Worm (Caenorhabditis elegans) whole organism, late embryonic: ENCODE measurements around the gene gei-6.

Source experiments
- C08G9.2 ChIP-seq: sonication (generic microtip); optimal IDR thresholded peaks from 2 replicates; lab custom pipeline; 2016; ENCODE audit warnings: mild to moderate bottlenecking, missing genetic modification characterization, moderate library complexity, missing compliant biosample characterization
- C38D4.7 ChIP-seq: fragments of 200-800 bp; sonication (Bioruptor generic); optimal IDR thresholded peaks from 2 replicates; lab custom pipeline; 2018; ENCODE audit warnings: mild to moderate bottlenecking, missing genetic modification characterization, moderate library complexity, missing compliant biosample characterization
- F13H6.1 ChIP-seq: sonication (generic microtip); optimal IDR thresholded peaks from 2 replicates; lab custom pipeline; 2016; ENCODE audit warnings: missing genetic modification characterization, missing compliant biosample characterization
- K09A11.1 ChIP-seq: sonication (generic microtip); optimal IDR thresholded peaks from 2 replicates; lab custom pipeline; 2017; ENCODE audit warnings: antibody characterized with exemption, mild to moderate bottlenecking, missing genetic modification characterization, missing compliant biosample characterization; ENCODE audit not compliant: insufficient read depth
- Y22D7AL.16 ChIP-seq: sonication (generic microtip); optimal IDR thresholded peaks from 2 replicates; lab custom pipeline; 2016; ENCODE audit warnings: missing genetic modification characterization, missing compliant biosample characterization
- ceh-14 ChIP-seq: sonication (generic microtip); optimal IDR thresholded peaks from 2 replicates; lab custom pipeline; 2016; ENCODE audit warnings: missing genotype, missing genetic modification characterization, missing compliant biosample characterization
- ceh-19 ChIP-seq: fragments of 200-800 bp; sonication (Bioruptor generic); optimal IDR thresholded peaks from 2 replicates; lab custom pipeline; 2018; ENCODE audit warnings: mild to moderate bottlenecking, missing genetic modification characterization, missing compliant biosample characterization
- ceh-2 ChIP-seq: sonication (generic microtip); optimal IDR thresholded peaks from 2 replicates; lab custom pipeline; 2016; ENCODE audit warnings: missing genotype, missing genetic modification characterization, missing compliant biosample characterization
- ceh-22 ChIP-seq: sonication (generic microtip); optimal IDR thresholded peaks from 2 replicates; lab custom pipeline; 2017; ENCODE audit warnings: missing biosample characterization, missing genetic modification characterization
- ceh-24 ChIP-seq: sonication (generic microtip); optimal IDR thresholded peaks from 2 replicates; lab custom pipeline; 2016; ENCODE audit warnings: mild to moderate bottlenecking, missing genetic modification characterization, missing compliant biosample characterization
- ceh-30 ChIP-seq: fragments of 150-350 bp; optimal IDR thresholded peaks from 2 replicates; lab custom pipeline; 2014; ENCODE audit warnings: missing biosample characterization, missing genetic modification characterization
- ceh-31 ChIP-seq: sonication (generic microtip); optimal IDR thresholded peaks from 2 replicates; lab custom pipeline; 2016; ENCODE audit warnings: missing genetic modification characterization, missing compliant biosample characterization
- ceh-34 ChIP-seq: sonication (generic microtip); optimal IDR thresholded peaks from 2 replicates; lab custom pipeline; 2016; ENCODE audit warnings: mild to moderate bottlenecking, missing genetic modification characterization, missing compliant biosample characterization
- ceh-45 ChIP-seq: fragments of 200-800 bp; sonication (Bioruptor generic); IDR thresholded peaks from 2 replicates; pipeline ENCODE4 v1.3.6; 2022; ENCODE audit warnings: missing genetic modification reagents, missing genetic modification characterization, missing compliant biosample characterization
- ceh-48 ChIP-seq: sonication (generic microtip); optimal IDR thresholded peaks from 2 replicates; lab custom pipeline; 2016; ENCODE audit warnings: missing genetic modification characterization, inconsistent platforms, missing compliant biosample characterization
- ceh-6 ChIP-seq: fragments of 200-800 bp; sonication (Bioruptor generic); optimal IDR thresholded peaks from 2 replicates; lab custom pipeline; 2018; ENCODE audit warnings: mild to moderate bottlenecking, missing genetic modification characterization, missing compliant biosample characterization
- ceh-9 ChIP-seq: sonication (generic microtip); optimal IDR thresholded peaks from 2 replicates; lab custom pipeline; 2016; ENCODE audit warnings: mild to moderate bottlenecking, missing genetic modification characterization, inconsistent platforms, missing compliant biosample characterization
- che-1 ChIP-seq: sonication (generic microtip); optimal IDR thresholded peaks from 2 replicates; lab custom pipeline; 2016; ENCODE audit warnings: mild to moderate bottlenecking, missing genetic modification characterization, missing compliant biosample characterization
- dve-1 ChIP-seq: sonication (generic microtip); optimal IDR thresholded peaks from 2 replicates; lab custom pipeline; 2017; ENCODE audit warnings: antibody characterized with exemption, mild to moderate bottlenecking, missing genetic modification characterization, missing compliant biosample characterization
- elt-4 ChIP-seq: sonication (generic microtip); optimal IDR thresholded peaks from 2 replicates; lab custom pipeline; 2016; ENCODE audit warnings: missing genetic modification characterization, missing compliant biosample characterization
- ets-4 ChIP-seq: sonication (generic microtip); optimal IDR thresholded peaks from 2 replicates; lab custom pipeline; 2016; ENCODE audit warnings: missing genetic modification characterization, missing compliant biosample characterization
- eyg-1 ChIP-seq: sonication (generic microtip); optimal IDR thresholded peaks from 2 replicates; lab custom pipeline; 2016; ENCODE audit warnings: missing genotype, missing genetic modification characterization, missing compliant biosample characterization
- fax-1 ChIP-seq: sonication (generic microtip); optimal IDR thresholded peaks from 2 replicates; lab custom pipeline; 2016; ENCODE audit warnings: missing genotype, missing genetic modification characterization, missing compliant biosample characterization
- hlh-13 ChIP-seq: fragments of 200-800 bp; sonication (Bioruptor generic); optimal IDR thresholded peaks from 2 replicates; lab custom pipeline; 2018; ENCODE audit warnings: mild to moderate bottlenecking, missing genetic modification characterization, missing compliant biosample characterization
- hlh-15 ChIP-seq: sonication (generic microtip); optimal IDR thresholded peaks from 2 replicates; lab custom pipeline; 2016; ENCODE audit warnings: missing genetic modification characterization, missing compliant biosample characterization
- hlh-6 ChIP-seq: sonication (generic microtip); optimal IDR thresholded peaks from 2 replicates; lab custom pipeline; 2016; ENCODE audit warnings: missing genotype, missing genetic modification characterization, missing compliant biosample characterization
- lim-6 ChIP-seq: sonication (generic microtip); optimal IDR thresholded peaks from 2 replicates; lab custom pipeline; 2016; ENCODE audit warnings: missing genetic modification characterization, missing compliant biosample characterization
- lin-11 ChIP-seq: fragments of 200-800 bp; sonication (Bioruptor generic); optimal IDR thresholded peaks from 2 replicates; lab custom pipeline; 2018; ENCODE audit warnings: mild to moderate bottlenecking, missing genetic modification characterization, missing compliant biosample characterization
- madf-2 ChIP-seq: sonication (generic microtip); optimal IDR thresholded peaks from 2 replicates; lab custom pipeline; 2017; ENCODE audit warnings: missing genetic modification characterization, missing compliant biosample characterization
- mec-3 ChIP-seq: sonication (generic microtip); optimal IDR thresholded peaks from 2 replicates; lab custom pipeline; 2016; ENCODE audit warnings: borderline replicate concordance, missing genetic modification characterization, missing compliant biosample characterization
- nfya-1 ChIP-seq: sonication (generic microtip); optimal IDR thresholded peaks from 2 replicates; lab custom pipeline; 2017; ENCODE audit warnings: missing genetic modification characterization, mild to moderate bottlenecking, missing compliant biosample characterization, antibody characterized with exemption, moderate library complexity
- nhr-11 ChIP-seq: fragments of 150-350 bp; optimal IDR thresholded peaks from 2 replicates; lab custom pipeline; 2014; ENCODE audit warnings: missing biosample characterization, missing genetic modification characterization
- nhr-232 ChIP-seq: sonication (generic microtip); optimal IDR thresholded peaks from 2 replicates; lab custom pipeline; 2016; ENCODE audit warnings: missing genetic modification characterization, missing compliant biosample characterization
- npax-4 ChIP-seq: sonication (generic microtip); optimal IDR thresholded peaks from 2 replicates; lab custom pipeline; 2016; ENCODE audit warnings: missing genetic modification characterization, missing compliant biosample characterization
- odd-2 ChIP-seq: sonication (generic microtip); optimal IDR thresholded peaks from 2 replicates; lab custom pipeline; 2017; ENCODE audit warnings: antibody characterized with exemption, mild to moderate bottlenecking, missing genetic modification characterization, missing compliant biosample characterization
- pag-3 ChIP-seq: sonication (generic microtip); optimal IDR thresholded peaks from 2 replicates; lab custom pipeline; 2016; ENCODE audit warnings: missing compliant biosample characterization, missing genetic modification characterization, borderline replicate concordance
- pat-9 ChIP-seq: fragments of 200-800 bp; sonication (Bioruptor generic); optimal IDR thresholded peaks from 2 replicates; lab custom pipeline; 2018; ENCODE audit warnings: mild to moderate bottlenecking, missing genetic modification characterization, moderate library complexity, missing compliant biosample characterization
- pax-1 ChIP-seq: fragments of 150-350 bp; optimal IDR thresholded peaks from 2 replicates; lab custom pipeline; 2014; ENCODE audit warnings: missing biosample characterization, missing genetic modification characterization
- pha-2 ChIP-seq: sonication (generic microtip); optimal IDR thresholded peaks from 2 replicates; lab custom pipeline; 2017; ENCODE audit warnings: mild to moderate bottlenecking, missing genetic modification characterization, missing compliant biosample characterization
- pha-4 ChIP-seq: fragments of 150-350 bp; optimal IDR thresholded peaks from 2 replicates; lab custom pipeline; 2018; ENCODE audit warnings: missing biosample characterization, missing genetic modification reagents, missing genetic modification characterization
- pqm-1 ChIP-seq: sonication (generic microtip); optimal IDR thresholded peaks from 2 replicates; lab custom pipeline; 2016; ENCODE audit warnings: missing genetic modification characterization, missing compliant biosample characterization
- pros-1 ChIP-seq: fragments of 150-350 bp; optimal IDR thresholded peaks from 2 replicates; lab custom pipeline; 2014; ENCODE audit warnings: missing biosample characterization, missing genetic modification reagents, missing genetic modification characterization
- sdc-2 ChIP-seq: sonication (generic microtip); optimal IDR thresholded peaks from 2 replicates; lab custom pipeline; 2016; ENCODE audit warnings: missing genotype, missing genetic modification characterization, missing compliant biosample characterization
- sox-2 ChIP-seq: fragments of 200-800 bp; sonication (Bioruptor generic); IDR thresholded peaks from 2 replicates; pipeline ENCODE4 v1.3.6; 2022; ENCODE audit warnings: missing genetic modification reagents, missing genetic modification characterization, missing compliant biosample characterization
- sox-4 ChIP-seq: sonication (generic microtip); optimal IDR thresholded peaks from 2 replicates; lab custom pipeline; 2017; ENCODE audit warnings: mild to moderate bottlenecking, missing genetic modification characterization, inconsistent platforms, missing compliant biosample characterization
- syd-9 ChIP-seq: sonication (generic microtip); optimal IDR thresholded peaks from 2 replicates; lab custom pipeline; 2016; ENCODE audit warnings: mild to moderate bottlenecking, missing genetic modification characterization, moderate library complexity, missing compliant biosample characterization
- tbx-2 ChIP-seq: sonication (generic microtip); optimal IDR thresholded peaks from 2 replicates; lab custom pipeline; 2016; ENCODE audit warnings: missing genetic modification characterization, missing compliant biosample characterization
- tbx-7 ChIP-seq: sonication (generic microtip); optimal IDR thresholded peaks from 2 replicates; lab custom pipeline; 2016; ENCODE audit warnings: missing genotype, missing genetic modification characterization, missing compliant biosample characterization
- ttx-3 ChIP-seq: sonication (generic microtip); optimal IDR thresholded peaks from 2 replicates; lab custom pipeline; 2016; ENCODE audit warnings: missing genetic modification reagents, missing genetic modification characterization, missing compliant biosample characterization
- unc-42 ChIP-seq: sonication (generic microtip); optimal IDR thresholded peaks from 2 replicates; lab custom pipeline; 2016; ENCODE audit warnings: missing genotype, missing genetic modification characterization, missing compliant biosample characterization
- unc-55 ChIP-seq: sonication (generic microtip); optimal IDR thresholded peaks from 2 replicates; lab custom pipeline; 2017; ENCODE audit warnings: missing biosample characterization, missing genetic modification reagents, missing genetic modification characterization
- unc-86 ChIP-seq: sonication (generic microtip); optimal IDR thresholded peaks from 2 replicates; lab custom pipeline; 2016; ENCODE audit warnings: missing genetic modification characterization, missing compliant biosample characterization
- zip-5 ChIP-seq: sonication (generic microtip); optimal IDR thresholded peaks from 2 replicates; lab custom pipeline; 2016; ENCODE audit warnings: missing genetic modification characterization, missing compliant biosample characterization

The gei-6 gene

DNA sequence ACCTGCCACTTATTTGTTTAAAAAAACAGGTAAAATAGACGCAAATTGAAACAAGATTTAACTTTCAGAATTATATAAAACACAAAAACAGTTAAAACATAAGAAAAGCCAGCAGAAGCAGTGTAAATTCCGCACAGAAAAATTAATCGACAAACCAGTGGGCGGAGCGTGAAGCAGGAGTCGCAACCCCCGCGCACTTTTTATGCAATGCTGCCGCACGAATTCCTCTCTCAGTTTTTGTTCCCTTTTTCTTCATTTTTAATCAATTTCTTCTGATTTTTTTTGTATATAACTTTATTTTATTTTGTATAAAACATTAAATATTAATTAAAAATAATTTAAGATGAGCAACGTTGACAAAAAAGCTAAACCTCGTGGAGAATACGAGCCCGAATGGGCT, at the start of gene gei-6, which contains the start of gene krr-1:
gei-6 (minus strand) TSS at position 2 of the 400 bp plus-strand sequence.
krr-1 (plus strand) TSS at position 344 of the 400 bp plus-strand sequence.
- TF ChIP-seq K09A11.1 (peak; percentile 93), unc-42 (tag; lab: Kevin White, UChicago) (peak; percentile 4), ceh-6 (GFP tag; lab: Kevin White, UChicago) (peak; percentile 65), ets-4 (no peak), ceh-30 (tag; lab: Kevin White, UChicago) (no peak), pag-3 (tag; lab: Kevin White, UChicago) (no peak), mec-3 (no peak), hlh-6 (tag; lab: Kevin White, UChicago) (peak; percentile 36), madf-2 (tag; lab: Kevin White, UChicago) (peak; percentile 77), npax-4 (peak; percentile 59), sox-4 (tag; lab: Kevin White, UChicago) (peak; percentile 86), ceh-14 (tag; lab: Kevin White, UChicago) (peak; percentile 95), sox-2 (GFP tag; lab: Robert Waterston, UW) (peak; percentile 81), pha-2 (tag; lab: Kevin White, UChicago) (peak; percentile 85), sdc-2 (tag; lab: Kevin White, UChicago) (peak; percentile 35), lim-6 (tag; lab: Kevin White, UChicago) (no peak), C38D4.7 (GFP tag; lab: Kevin White, UChicago) (peak; percentile 79), pha-4 (no peak), ceh-45 (peak; percentile 55; the same call in 1 of the 2 replicates), pat-9 (tag; lab: Kevin White, UChicago) (peak; percentile 91), ceh-48 (tag; lab: Kevin White, UChicago) (peak; percentile 74), fax-1 (tag; lab: Kevin White, UChicago) (peak; percentile 78), hlh-13 (peak; percentile 41), zip-5 (tag; lab: Kevin White, UChicago) (peak; percentile 75), ceh-2 (tag; lab: Kevin White, UChicago) (peak; percentile 61), nhr-11 (tag; lab: Kevin White, UChicago) (no peak), C08G9.2 (tag; lab: Kevin White, UChicago) (peak; percentile 71), pax-1 (tag; lab: Kevin White, UChicago) (no peak), dve-1 (tag; lab: Kevin White, UChicago) (no peak), syd-9 (tag; lab: Kevin White, UChicago) (peak; percentile 58), tbx-7 (tag; lab: Kevin White, UChicago) (peak; percentile 31), tbx-2 (tag; lab: Kevin White, UChicago) (peak; percentile 89), pros-1 (tag; lab: Kevin White, UChicago) (no peak), Y22D7AL.16 (tag; lab: Kevin White, UChicago) (peak; percentile 82), odd-2 (tag; lab: Kevin White, UChicago) (peak; percentile 87), unc-86 (peak; percentile 80), ceh-24 (tag; lab: Kevin White, UChicago) (peak; percentile 18), nhr-232 (peak; percentile 60), nfya-1 (tag; lab: Kevin White, UChicago) (peak; percentile 85), lin-11 (tag; lab: Kevin White, UChicago) (peak; percentile 74), F13H6.1 (tag; lab: Kevin White, UChicago) (peak; percentile 44), ceh-9 (tag; lab: Kevin White, UChicago) (peak; percentile 16), pqm-1 (tag; lab: Kevin White, UChicago) (peak; percentile 58), hlh-15 (peak; percentile 63), ceh-22 (tag; lab: Kevin White, UChicago) (no peak), elt-4 (tag; lab: Kevin White, UChicago) (no peak), che-1 (tag; lab: Kevin White, UChicago) (peak; percentile 81), unc-55 (GFP tag; lab: Kevin White, UChicago) (no peak), eyg-1 (tag; lab: Kevin White, UChicago) (peak; percentile 68), ceh-34 (tag; lab: Kevin White, UChicago) (peak; percentile 84), ceh-19 (GFP tag; lab: Kevin White, UChicago) (peak; percentile 83), ceh-31 (tag; lab: Kevin White, UChicago) (peak; percentile 75), ttx-3 (peak; percentile 86)
